Worm (Caenorhabditis elegans): ENCODE data around the gene Y49F6B.20.

The Y49F6B.20 gene

DNA sequence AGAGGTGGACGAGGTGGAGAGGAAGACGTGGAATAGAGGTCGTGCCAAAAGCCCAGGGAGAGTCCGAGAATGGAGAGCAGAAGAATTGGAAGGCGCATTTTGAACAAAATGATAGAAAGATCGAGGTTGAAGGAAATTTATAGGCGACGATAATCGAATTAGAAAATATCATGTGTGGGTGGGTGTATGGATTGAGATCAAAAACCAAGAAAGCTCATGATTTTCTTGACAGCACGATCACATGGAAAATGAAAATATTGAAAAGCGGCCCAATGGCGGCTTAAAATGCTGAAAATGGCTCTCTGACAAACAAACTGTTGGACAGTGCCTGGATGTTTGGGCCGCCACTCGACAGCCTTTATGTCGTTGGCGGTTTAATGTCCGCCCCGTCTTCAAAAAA lies 7.4 kb downstream of the Y49F6B.20 start, which contains the start of gene C16C8.9:
Gene C16C8.9, minus strand, starts transcription at position 101 of the 400 bp plus-strand sequence.
- TF ChIP-seq Y53G8AR.9 (GFP tag; conservative IDR thresholded peaks at IDR 0.05) (no peak), B0019.2 (GFP tag; conservative IDR thresholded peaks at IDR 0.05) (no peak), die-1 (tag; optimal IDR thresholded peaks at IDR 0.05) (no peak), unc-130 (GFP tag; optimal IDR thresholded peaks at IDR 0.05) (no peak)

DNA sequence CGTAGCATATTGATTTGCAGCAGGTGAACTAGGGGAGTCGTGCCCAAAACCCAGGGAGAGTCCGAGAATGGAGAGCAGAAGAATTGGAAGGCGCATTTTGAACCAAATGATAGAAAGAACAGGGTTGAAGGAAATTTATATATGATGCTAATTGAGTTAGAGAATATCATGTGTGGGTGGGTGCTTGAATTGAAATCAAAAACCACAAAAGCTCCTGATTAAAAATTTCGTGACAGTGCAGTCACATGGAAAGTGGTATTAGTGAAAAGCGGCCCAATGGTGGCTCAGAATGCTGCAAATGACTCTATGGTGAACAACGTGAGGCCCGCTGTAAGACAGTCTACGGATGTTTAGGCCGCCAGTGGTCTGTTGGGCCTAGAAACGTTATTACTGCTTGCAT lies 8.9 kb downstream of the Y49F6B.20 start, which contains the start of gene C16C8.8:
Gene C16C8.8, minus strand, starts transcription at position 101 of the 400 bp plus-strand sequence.
- TF ChIP-seq egl-18 (GFP tag; IDR thresholded peaks at IDR 0.05) (no peak), madf-10 (tag; optimal IDR thresholded peaks at IDR 0.05) (no peak), Y95B8A.8 (GFP tag; IDR thresholded peaks at IDR 0.05) (no peak), snpc-3.4 (tag; optimal IDR thresholded peaks at IDR 0.05) (no peak), snpc-1.1 (tag; optimal IDR thresholded peaks at IDR 0.05; ENCODE audit: insufficient read depth) (no peak), Y56A3A.18 (GFP tag; IDR thresholded peaks at IDR 0.05) (no peak), efl-1 (GFP tag; optimal IDR thresholded peaks at IDR 0.05) (no peak), rpc-1 (optimal IDR thresholded peaks at IDR 0.05) (no peak), rpc-1 (tag; optimal IDR thresholded peaks at IDR 0.05) (no peak), lsl-1 (GFP tag; optimal IDR thresholded peaks at IDR 0.05) (no peak), ccch-3 (GFP tag; optimal IDR thresholded peaks at IDR 0.05) (no peak), hsf-1 (GFP tag; IDR thresholded peaks at IDR 0.05) (no peak), F39B2.1 (GFP tag; IDR thresholded peaks at IDR 0.05) (no peak)

DNA sequence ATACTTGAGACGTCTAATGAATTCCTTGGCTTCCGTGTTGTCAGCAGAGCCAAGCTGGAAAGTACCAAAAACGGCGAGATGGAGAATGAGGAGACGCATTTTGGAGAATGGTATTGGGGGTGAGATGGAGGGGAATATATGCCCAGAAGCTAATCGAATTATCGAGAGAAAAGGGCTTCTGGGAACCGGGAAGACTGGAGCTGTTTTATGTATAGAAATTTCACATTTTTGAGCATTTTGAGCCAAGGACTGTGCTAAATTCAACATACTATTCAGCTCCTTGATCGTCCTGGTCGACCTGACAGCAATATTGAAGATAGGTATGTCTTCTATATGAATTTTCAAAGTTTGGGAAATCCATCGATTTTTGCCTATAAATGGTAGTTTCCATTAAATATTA lies 10.4 kb downstream of the Y49F6B.20 start, which contains the start of gene C16C8.7:
Gene C16C8.7, minus strand, starts transcription at position 101 of the 400 bp plus-strand sequence.
- TF ChIP-seq snpc-3.4 (tag; optimal IDR thresholded peaks at IDR 0.05) = no peak
- TF ChIP-seq sea-2 (GFP tag; IDR thresholded peaks at IDR 0.05) = no peak
- no peak for TF ChIP-seq mxl-1 (tag; optimal IDR thresholded peaks at IDR 0.05)
- TF ChIP-seq lsy-27 (tag; optimal IDR thresholded peaks at IDR 0.05; ENCODE audit: borderline replicate concordance, insufficient read depth) = no peak
- TF ChIP-seq attf-5 (GFP tag; optimal IDR thresholded peaks at IDR 0.05) = no peak
- no peak for TF ChIP-seq hlh-12 (tag; optimal IDR thresholded peaks at IDR 0.05)
- no peak for TF ChIP-seq unc-130 (GFP tag; optimal IDR thresholded peaks at IDR 0.05)
- no peak for TF ChIP-seq dpl-1 (GFP tag; optimal IDR thresholded peaks at IDR 0.05)
- no peak for TF ChIP-seq C06A6.2 (GFP tag; conservative IDR thresholded peaks at IDR 0.05)
- no peak for TF ChIP-seq egl-44 (GFP tag; IDR thresholded peaks at IDR 0.05)
- no peak for TF ChIP-seq rpc-1 (optimal IDR thresholded peaks at IDR 0.05)
- no peak for TF ChIP-seq rpc-1 (tag; optimal IDR thresholded peaks at IDR 0.05)
- TF ChIP-seq snpc-1.3 (tag; optimal IDR thresholded peaks at IDR 0.05; ENCODE audit: insufficient read depth) = no peak
- no peak for TF ChIP-seq let-526 (GFP tag; IDR thresholded peaks at IDR 0.05)
- no peak for TF ChIP-seq ztf-6 (GFP tag; IDR thresholded peaks at IDR 0.05)

DNA sequence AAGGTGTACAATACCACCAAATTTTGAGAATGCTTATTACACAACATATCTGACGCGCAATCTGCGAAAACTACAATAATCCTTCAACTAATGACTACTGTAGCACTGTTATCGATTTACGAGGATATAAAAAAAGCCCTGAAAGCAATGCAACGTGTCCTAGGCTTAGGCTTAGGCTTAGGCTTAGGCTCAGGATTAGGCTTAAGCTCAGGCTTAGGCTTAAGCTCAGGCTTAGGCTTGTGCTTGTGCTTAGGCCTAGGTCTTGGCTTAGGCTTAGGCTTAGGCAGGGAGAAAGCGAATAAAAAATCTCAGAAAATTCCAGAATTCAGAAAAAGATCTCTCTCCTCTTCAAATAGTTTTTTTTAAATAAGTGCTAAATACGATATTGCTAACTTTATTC lies 11.2 kb downstream of the Y49F6B.20 start:
- TF ChIP-seq let-607 (tag; optimal IDR thresholded peaks at IDR 0.05) = no peak
- no peak for TF ChIP-seq ets-4 (GFP tag; optimal IDR thresholded peaks at IDR 0.05)

DNA sequence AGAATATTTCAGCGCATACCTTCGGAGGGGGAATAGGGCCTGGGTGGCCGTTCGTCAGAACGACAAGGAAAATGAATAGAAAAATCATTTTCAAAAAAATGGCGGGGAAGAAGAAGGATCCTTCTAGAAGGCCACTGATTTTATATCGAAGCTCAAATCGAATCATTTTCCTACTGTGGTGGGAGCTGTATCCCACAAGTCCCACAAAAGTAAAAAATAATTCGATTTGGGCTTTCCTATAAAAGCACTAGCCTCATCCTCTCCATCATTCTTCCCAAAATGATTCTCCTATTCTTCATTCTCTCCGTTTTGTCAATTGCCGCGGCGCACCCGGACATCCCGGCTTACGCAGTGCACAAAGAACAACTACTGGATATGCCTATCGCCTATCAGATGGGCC lies 12.2 kb downstream of the Y49F6B.20 start, which contains the start of the genes C16C8.26 and C16C8.19:
Gene C16C8.26, minus strand, starts transcription at position 101 of the 400 bp plus-strand sequence.
Gene C16C8.19, plus strand, starts transcription at position 279 of the 400 bp plus-strand sequence.
- TF ChIP-seq ztf-22 (GFP tag; optimal IDR thresholded peaks at IDR 0.05) (no peak), hlh-26 (GFP tag; conservative IDR thresholded peaks at IDR 0.05) (no peak)
